Worm (Caenorhabditis elegans) whole organism, L4 larva: ENCODE data around the gene F53E10.1.

ENCODE experiments used
- R02D3.7 ChIP-seq: fragments of 150-350 bp; sonication (generic microtip); optimal IDR thresholded peaks from 3 replicates; lab custom pipeline; 2014; ENCODE audit warnings: missing biosample characterization, missing genetic modification characterization
- Y48G9A.11 ChIP-seq: fragments of 200-800 bp; sonication (Bioruptor generic); IDR thresholded peaks from 2 replicates; pipeline ENCODE4 v1.3.6; 2022; ENCODE audit warnings: missing genetic modification reagents, missing genetic modification characterization, missing compliant biosample characterization
- ces-1 ChIP-seq: fragments of 150-350 bp; sonication (generic microtip); optimal IDR thresholded peaks from 4 replicates; lab custom pipeline; 2014; ENCODE audit warnings: missing biosample characterization, missing genetic modification reagents, missing genetic modification characterization
- nhr-11 ChIP-seq: fragments of 150-350 bp; optimal IDR thresholded peaks from 2 replicates; lab custom pipeline; 2014; ENCODE audit warnings: missing biosample characterization, missing genetic modification characterization
- nhr-237 ChIP-seq: sonication (generic microtip); optimal IDR thresholded peaks from 2 replicates; lab custom pipeline; 2017; ENCODE audit warnings: missing biosample characterization, missing genetic modification characterization
- snpc-4 ChIP-seq: fragments of 150-350 bp; optimal IDR thresholded peaks from 2 replicates; lab custom pipeline; 2014; ENCODE audit warnings: missing biosample characterization, missing genetic modification characterization
- spr-1 ChIP-seq: sonication (generic microtip); optimal IDR thresholded peaks from 2 replicates; lab custom pipeline; 2016; ENCODE audit warnings: mild to moderate bottlenecking, missing genetic modification characterization, missing compliant biosample characterization
- unc-62 ChIP-seq, 3 experiments: fragments of 150-350 bp in 1 of 3; sonication (generic microtip); optimal IDR thresholded peaks in 2 of 3; peaks in 1 of 3; 1 replicate in 1 of 3; 2 replicates in 2 of 3; lab custom pipeline; 2014 to 2017; ENCODE audit warnings: missing biosample characterization in 3 of 3, missing genetic modification characterization in 3 of 3, missing genetic modification reagents in 3 of 3, missing genotype in 1 of 3
- zip-11 ChIP-seq: fragments of 200-800 bp; sonication (Bioruptor generic); IDR thresholded peaks from 2 replicates; pipeline ENCODE4 v1.3.6; 2022; ENCODE audit warnings: missing genetic modification characterization, missing compliant biosample characterization

DNA sequence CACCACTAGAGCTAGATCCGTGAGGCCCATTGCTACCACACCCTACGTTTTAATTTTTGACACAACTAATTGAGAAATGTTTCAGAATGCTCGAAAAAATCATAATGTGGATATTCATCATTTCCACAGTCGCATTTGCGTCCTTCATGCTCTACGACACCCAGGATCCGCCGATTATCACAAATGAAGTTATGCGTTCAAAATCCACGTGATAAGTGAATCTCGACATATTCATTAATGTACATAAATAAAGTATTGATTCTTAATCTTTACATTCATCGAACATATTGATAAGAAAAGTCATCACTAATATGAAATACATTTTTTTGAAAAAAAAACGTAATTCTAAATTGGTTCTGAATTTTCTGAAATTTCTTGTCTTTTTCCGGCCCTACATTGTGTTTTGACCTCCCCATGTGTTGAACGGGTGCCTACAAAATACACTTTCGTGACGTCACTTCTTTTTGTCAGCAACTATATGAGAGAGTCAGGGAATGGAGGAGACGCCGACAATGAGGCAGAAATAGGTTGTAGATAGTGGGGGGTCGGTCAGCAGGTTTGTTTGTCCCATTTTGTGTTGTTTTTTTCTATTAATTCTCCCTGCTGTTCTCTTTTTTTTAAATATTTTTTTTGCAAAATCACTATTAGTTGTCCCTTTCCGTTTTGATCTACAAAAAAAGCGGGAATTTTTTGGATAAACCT is at the start of gene F53E10.1:
- TF ChIP-seq spr-1 (tag; lab: Kevin White, UChicago), result no peak
- no peak for TF ChIP-seq Y48G9A.11 (GFP tag; lab: Robert Waterston, UW)
- TF ChIP-seq nhr-237, result no peak
- no peak for TF ChIP-seq zip-11 (GFP tag; lab: Robert Waterston, UW)
- TF ChIP-seq nhr-11, result no peak
- no peak for TF ChIP-seq ces-1 (GFP tag; lab: Kevin White, UChicago)
- TF ChIP-seq unc-62 (GFP tag; optimal IDR thresholded peaks at IDR 0.05 in 1 of 2; lab: Kevin White, UChicago), result no peak
- no peak for TF ChIP-seq unc-62 (tag; optimal IDR thresholded peaks at IDR 0.05; lab: Kevin White, UChicago)
- TF ChIP-seq R02D3.7, result no peak
- no peak for TF ChIP-seq snpc-4 (tag; lab: Kevin White, UChicago)
